Worm (Caenorhabditis elegans) whole organism, L4/young adult: ENCODE data around the gene col-154.

Experiments
- W03F9.2 ChIP-seq: fragments of 150-350 bp; optimal IDR thresholded peaks from 2 replicates; lab custom pipeline; 2014; ENCODE audit warnings: missing biosample characterization, missing genetic modification characterization
- dao-5 ChIP-seq: sonication (generic microtip); optimal IDR thresholded peaks from 2 replicates; lab custom pipeline; 2016; ENCODE audit warnings: missing genotype, missing genetic modification characterization, moderate library complexity, missing compliant biosample characterization
- him-1 ChIP-seq: sonication (generic microtip); optimal IDR thresholded peaks from 2 replicates; lab custom pipeline; 2016; ENCODE audit warnings: missing genotype, missing genetic modification reagents, missing genetic modification characterization, missing compliant biosample characterization

DNA sequence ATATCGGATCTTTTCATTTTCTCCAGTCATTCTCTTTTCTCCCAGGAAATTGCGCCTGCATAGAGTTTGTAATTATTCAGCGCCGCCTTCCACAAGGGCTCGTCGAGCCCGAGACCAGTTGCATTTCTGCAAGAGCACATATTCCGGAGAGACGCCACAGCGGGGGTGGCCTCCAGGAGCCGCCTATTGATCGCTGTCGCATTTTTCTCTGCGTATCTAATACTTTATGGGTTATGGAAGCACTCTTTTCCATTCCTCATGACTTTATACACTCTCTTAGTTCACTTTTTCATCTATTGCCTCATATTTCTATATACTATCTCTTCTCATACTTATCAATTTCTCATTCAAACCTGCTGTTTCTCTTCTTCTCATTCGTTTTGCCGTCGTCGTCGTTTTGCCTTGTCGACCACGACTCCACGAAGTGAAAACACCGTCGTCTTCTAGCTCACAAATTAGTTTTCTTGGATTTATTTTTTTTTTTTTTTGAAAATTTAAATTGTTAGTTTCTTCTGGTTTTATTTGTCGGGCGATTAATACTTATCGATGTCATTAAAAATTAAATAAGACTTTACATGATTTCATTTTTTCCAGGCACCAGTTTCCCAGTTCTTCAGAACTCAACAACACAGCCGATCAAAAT lies 9.9 kb upstream of the col-154 start, which contains the start of gene cnb-1:
- TF ChIP-seq him-1, result peak; percentile 79
- TF ChIP-seq dao-5 (tag; lab: Kevin White, UChicago), result no peak
- TF ChIP-seq W03F9.2 (tag; lab: Kevin White, UChicago), result no peak
